Fruit fly (Drosophila melanogaster): ENCODE data around the gene CG32026.

CG32026 gene

dm6 chr3L:8821708-8822660 lies 14.3 kb upstream of the CG32026 start:
- TF ChIP-seq CG8478 (optimal IDR thresholded peaks at IDR 0.05) (no peak), CTCF (optimal IDR thresholded peaks at IDR 0.05) (no peak)

- TF ChIP-seq CG8478 (optimal IDR thresholded peaks at IDR 0.05) (no peak), CTCF (optimal IDR thresholded peaks at IDR 0.05) (no peak)
Observed at dm6 chr3L:8822881-8823435, 13.3 kb upstream of the CG32026 start.

DNA sequence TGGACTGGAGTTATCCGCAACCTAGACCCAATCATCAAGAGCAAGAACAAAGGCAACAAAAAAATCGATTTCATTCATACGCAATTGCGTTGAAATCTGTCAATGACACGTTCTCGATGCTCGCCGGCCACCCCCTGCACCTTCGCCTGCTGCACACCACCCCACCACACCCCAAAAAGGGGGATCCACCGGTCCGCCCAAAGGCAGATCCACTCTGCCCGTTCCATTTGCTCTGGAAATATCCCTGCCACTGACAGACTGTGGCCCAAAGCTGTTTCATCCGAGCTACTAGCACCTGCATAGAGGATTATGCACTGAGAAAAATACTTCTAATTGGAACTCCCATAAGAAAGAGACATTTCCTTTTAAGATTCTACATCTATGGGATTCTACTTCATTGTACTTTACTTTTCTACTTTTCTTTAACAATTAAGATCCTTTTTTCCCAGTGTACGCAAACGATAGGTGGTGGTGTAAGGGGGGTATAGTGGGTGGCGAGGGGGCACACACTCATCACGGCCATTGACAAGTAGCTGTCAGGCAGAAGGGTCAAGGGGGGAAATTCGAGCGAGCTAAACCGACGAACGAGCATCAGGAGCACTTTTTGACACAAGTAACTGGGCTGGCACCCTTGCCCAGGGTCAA lies 12.4 kb upstream of the CG32026 start:
- TF ChIP-seq CTCF (optimal IDR thresholded peaks at IDR 0.05), result no peak
- no peak for TF ChIP-seq CG8478 (optimal IDR thresholded peaks at IDR 0.05)

- TF ChIP-seq CTCF (optimal IDR thresholded peaks at IDR 0.05) (no peak), CG8478 (optimal IDR thresholded peaks at IDR 0.05) (no peak)
Observed at dm6 chr3L:8824403-8825029, 11.7 kb upstream of the CG32026 start.

- TF ChIP-seq CTCF (optimal IDR thresholded peaks at IDR 0.05) (no peak), CG8478 (optimal IDR thresholded peaks at IDR 0.05) (no peak)
Observed at dm6 chr3L:8825030-8825407, 11.2 kb upstream of the CG32026 start.

- TF ChIP-seq CG8478 (optimal IDR thresholded peaks at IDR 0.05) (no peak), CTCF (optimal IDR thresholded peaks at IDR 0.05) (no peak)
Observed at dm6 chr3L:8825560-8825959, 10.7 kb upstream of the CG32026 start.

DNA sequence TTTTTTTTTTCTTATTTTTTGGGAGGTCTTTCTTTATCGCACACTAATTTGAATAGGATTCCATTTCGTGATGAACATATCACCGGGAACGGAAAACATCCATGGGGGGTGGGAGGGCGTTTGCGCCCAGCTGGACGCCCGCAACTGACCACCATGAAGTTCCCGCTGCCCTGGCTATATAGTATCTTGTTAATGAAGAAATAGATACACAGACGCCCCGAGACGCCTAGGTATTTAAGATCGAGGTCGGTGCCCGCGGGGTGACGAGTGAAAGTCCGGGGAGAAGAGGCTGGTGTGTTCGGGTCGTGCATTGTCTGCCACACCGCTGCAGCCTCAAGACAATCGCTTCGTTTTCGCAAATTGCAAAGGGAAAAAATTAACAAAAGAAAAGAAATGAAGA lies 10.2 kb upstream of the CG32026 start:
- TF ChIP-seq CTCF (optimal IDR thresholded peaks at IDR 0.05), result no peak
- no peak for TF ChIP-seq CG8478 (optimal IDR thresholded peaks at IDR 0.05)

DNA sequence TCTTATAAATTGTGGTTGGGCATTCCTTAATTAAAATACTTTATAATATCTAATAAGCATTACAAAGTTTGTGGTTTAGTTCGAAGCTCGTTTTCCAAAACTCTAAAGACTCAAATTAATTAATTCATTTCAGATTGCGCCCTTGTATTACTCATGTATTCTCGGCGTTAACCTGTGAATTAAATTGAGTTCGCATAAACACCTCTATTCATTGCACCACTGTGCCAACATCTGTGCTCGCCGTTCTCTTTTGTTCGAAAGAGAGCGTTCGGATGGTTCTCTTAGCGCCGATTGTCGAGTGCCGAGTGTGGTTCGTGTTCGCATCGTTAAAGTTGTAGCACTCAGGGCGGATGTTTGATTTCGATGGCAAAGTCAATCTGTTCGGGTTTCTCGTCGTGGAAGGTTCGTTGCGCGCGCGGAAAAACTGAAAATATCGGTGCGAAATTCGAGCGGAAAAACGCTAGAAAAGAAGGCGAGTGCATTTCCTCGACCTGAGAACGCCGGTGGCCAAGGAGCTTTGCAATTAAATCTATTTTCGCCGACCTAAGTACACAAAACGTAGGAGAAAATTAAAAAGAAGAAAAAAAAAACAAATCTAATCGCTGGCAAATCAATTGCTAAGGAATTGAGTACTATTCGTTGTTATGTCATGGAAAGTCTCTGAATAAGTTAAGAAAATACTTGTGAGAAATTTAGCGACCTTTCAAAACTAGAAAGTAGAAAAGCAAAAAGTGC lies 9.0 kb upstream of the CG32026 start, which contains the start of gene dally:
Gene dally (plus strand): TSS at position 373 of the 735 bp plus-strand sequence.
- no peak for TF ChIP-seq CG8478 (optimal IDR thresholded peaks at IDR 0.05)
- no peak for TF ChIP-seq CTCF (optimal IDR thresholded peaks at IDR 0.05)

dm6 chr3L:8827868-8828159 lies 8.4 kb upstream of the CG32026 start:
- TF ChIP-seq CG8478 (optimal IDR thresholded peaks at IDR 0.05), result no peak
- TF ChIP-seq CTCF (optimal IDR thresholded peaks at IDR 0.05), result no peak

DNA sequence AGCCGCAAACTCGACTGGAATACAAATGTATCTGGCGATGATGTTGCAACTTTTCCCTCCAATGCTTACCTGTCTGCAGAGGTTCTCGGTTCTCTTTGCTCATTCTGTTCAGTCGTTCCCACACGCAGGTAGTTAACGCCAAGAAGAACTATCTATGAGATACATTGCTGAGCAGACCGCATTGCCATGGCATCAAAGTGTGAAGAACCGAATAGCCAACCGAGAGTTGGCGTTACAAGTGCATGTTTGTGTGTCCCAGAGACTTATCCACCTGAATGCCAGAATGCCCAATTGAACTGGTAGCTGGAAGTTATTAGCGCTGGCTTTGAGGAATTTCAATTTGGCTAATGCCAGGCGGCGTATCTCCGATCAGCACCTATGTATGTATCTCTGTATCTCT lies 6.7 kb upstream of the CG32026 start:
- no peak for TF ChIP-seq CG8478 (optimal IDR thresholded peaks at IDR 0.05)
- no peak for TF ChIP-seq CTCF (optimal IDR thresholded peaks at IDR 0.05)

- no peak for TF ChIP-seq CG8478 (optimal IDR thresholded peaks at IDR 0.05)
- TF ChIP-seq CTCF (optimal IDR thresholded peaks at IDR 0.05), result no peak
Observed at dm6 chr3L:8830017-8830702, 6.1 kb upstream of the CG32026 start.

- no peak for TF ChIP-seq CG8478 (optimal IDR thresholded peaks at IDR 0.05)
- no peak for TF ChIP-seq CTCF (optimal IDR thresholded peaks at IDR 0.05)
Observed at dm6 chr3L:8830954-8831353, 5.3 kb upstream of the CG32026 start.

DNA sequence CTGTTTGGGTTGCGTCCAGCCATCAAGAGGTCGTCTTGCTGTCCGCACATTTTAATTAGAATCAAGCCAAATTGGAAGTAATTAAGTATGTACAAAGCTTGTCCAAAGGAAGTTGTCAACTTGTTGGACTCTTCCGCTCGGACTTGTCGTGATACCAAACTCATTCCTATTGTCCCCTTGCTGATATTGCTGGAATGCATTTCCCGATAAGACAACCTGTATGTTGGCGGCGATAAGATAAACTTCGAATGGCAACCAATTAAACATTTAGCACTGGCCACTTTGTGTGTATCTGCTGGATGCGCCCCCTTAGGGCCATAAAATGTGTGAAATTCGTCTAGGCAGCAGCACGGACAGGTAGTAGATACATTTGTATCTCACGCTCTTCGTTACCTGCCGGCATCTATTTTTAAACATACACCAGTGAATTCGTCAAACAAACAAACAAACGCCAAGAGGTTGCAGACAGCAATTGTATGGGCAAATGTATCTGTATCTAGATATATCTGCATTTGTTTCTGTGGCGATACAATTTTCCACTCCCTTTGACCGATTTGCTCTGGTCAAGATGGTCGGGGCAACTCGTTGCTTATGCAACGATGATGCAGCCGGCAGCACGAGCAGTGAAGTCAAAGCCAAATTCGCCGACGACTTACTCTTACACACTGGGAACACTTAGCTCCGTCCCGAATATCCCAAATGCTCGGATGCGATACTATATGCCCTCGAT lies 3.4 kb upstream of the CG32026 start:
- TF ChIP-seq CG8478 (optimal IDR thresholded peaks at IDR 0.05) (no peak), CTCF (optimal IDR thresholded peaks at IDR 0.05) (no peak)

dm6 chr3L:8833467-8833802 lies 2.8 kb upstream of the CG32026 start:
- TF ChIP-seq CTCF (optimal IDR thresholded peaks at IDR 0.05), result no peak
- no peak for TF ChIP-seq CG8478 (optimal IDR thresholded peaks at IDR 0.05)
